Worm (Caenorhabditis elegans) whole organism, mixed stage, embryonic: ENCODE data around the gene cwp-5.

ENCODE experiments used
- M03D4.4 ChIP-seq: sonication (generic microtip); optimal IDR thresholded peaks from 2 replicates; lab custom pipeline; 2017; ENCODE audit warnings: mild to moderate bottlenecking, missing genetic modification characterization, missing compliant biosample characterization
- blmp-1 ChIP-seq: fragments of 150-350 bp; optimal IDR thresholded peaks from 2 replicates; lab custom pipeline; 2014; ENCODE audit warnings: missing biosample characterization, missing genetic modification characterization
- ceh-39 ChIP-seq: fragments of 150-350 bp; optimal IDR thresholded peaks from 2 replicates; lab custom pipeline; 2014; ENCODE audit warnings: missing biosample characterization, missing genetic modification characterization
- ceh-43 ChIP-seq: fragments of 200-800 bp; sonication (Bioruptor generic); optimal IDR thresholded peaks from 2 replicates; lab custom pipeline; 2018; ENCODE audit warnings: mild to moderate bottlenecking, missing genetic modification characterization, moderate library complexity, missing compliant biosample characterization
- ceh-83 ChIP-seq: fragments of 200-800 bp; sonication (Bioruptor generic); optimal IDR thresholded peaks from 2 replicates; lab custom pipeline; 2018; ENCODE audit warnings: mild to moderate bottlenecking, missing genetic modification characterization, missing compliant biosample characterization
- ces-1 ChIP-seq: fragments of 150-350 bp; optimal IDR thresholded peaks from 2 replicates; lab custom pipeline; 2014; ENCODE audit warnings: missing biosample characterization, missing genetic modification reagents, missing genetic modification characterization
- cnd-1 ChIP-seq: fragments of 200-800 bp; sonication (Bioruptor generic); optimal IDR thresholded peaks from 2 replicates; lab custom pipeline; 2018; ENCODE audit warnings: mild to moderate bottlenecking, missing genetic modification characterization, missing compliant biosample characterization
- drap-1 ChIP-seq: fragments of 200-800 bp; sonication (Bioruptor generic); optimal IDR thresholded peaks from 3 replicates; lab custom pipeline; 2018; ENCODE audit warnings: mild to moderate bottlenecking, missing genetic modification characterization, missing compliant biosample characterization
- elt-1 ChIP-seq: sonication (generic microtip); optimal IDR thresholded peaks from 2 replicates; lab custom pipeline; 2017; ENCODE audit warnings: missing genetic modification characterization, mild to moderate bottlenecking, missing compliant biosample characterization, antibody characterized with exemption, moderate library complexity, borderline replicate concordance; ENCODE audit not compliant: insufficient read depth
- elt-3 ChIP-seq: fragments of 150-350 bp; optimal IDR thresholded peaks from 2 replicates; lab custom pipeline; 2014; ENCODE audit warnings: missing biosample characterization, missing genetic modification characterization
- flh-1 ChIP-seq: fragments of 200-800 bp; sonication (Bioruptor generic); optimal IDR thresholded peaks from 2 replicates; lab custom pipeline; 2018; ENCODE audit warnings: mild to moderate bottlenecking, missing genetic modification characterization, moderate library complexity, missing compliant biosample characterization
- ham-2 ChIP-seq: fragments of 200-800 bp; sonication (Bioruptor generic); optimal IDR thresholded peaks from 2 replicates; lab custom pipeline; 2018; ENCODE audit warnings: mild to moderate bottlenecking, missing genetic modification characterization, missing compliant biosample characterization
- hlh-1 ChIP-seq: fragments of 150-350 bp; optimal IDR thresholded peaks from 2 replicates; lab custom pipeline; 2014; ENCODE audit warnings: missing biosample characterization, missing genetic modification reagents, missing genetic modification characterization
- lin-13 ChIP-seq: fragments of 150-350 bp; optimal IDR thresholded peaks from 2 replicates; lab custom pipeline; 2014; ENCODE audit warnings: missing biosample characterization, missing genetic modification characterization
- lin-32 ChIP-seq: fragments of 200-800 bp; sonication (Bioruptor generic); optimal IDR thresholded peaks from 2 replicates; lab custom pipeline; 2018; ENCODE audit warnings: mild to moderate bottlenecking, missing genetic modification characterization, missing compliant biosample characterization
- lsy-2 ChIP-seq: fragments of 150-350 bp; optimal IDR thresholded peaks from 2 replicates; lab custom pipeline; 2014; ENCODE audit warnings: missing biosample characterization, missing genetic modification characterization
- mab-5 ChIP-seq: fragments of 150-350 bp; optimal IDR thresholded peaks from 2 replicates; lab custom pipeline; 2014; ENCODE audit warnings: missing biosample characterization, missing genetic modification characterization
- mep-1 ChIP-seq: fragments of 150-350 bp; optimal IDR thresholded peaks from 2 replicates; lab custom pipeline; 2017; ENCODE audit warnings: missing biosample characterization, missing genetic modification reagents, missing genetic modification characterization, inconsistent platforms
- nhr-12 ChIP-seq: fragments of 150-350 bp; optimal IDR thresholded peaks from 2 replicates; lab custom pipeline; 2014; ENCODE audit warnings: missing biosample characterization, missing genetic modification characterization
- nhr-2 ChIP-seq: fragments of 150-350 bp; optimal IDR thresholded peaks from 2 replicates; lab custom pipeline; 2014; ENCODE audit warnings: missing biosample characterization, missing genetic modification characterization
- nhr-237 ChIP-seq: fragments of 150-350 bp; optimal IDR thresholded peaks from 2 replicates; lab custom pipeline; 2014; ENCODE audit warnings: missing biosample characterization, missing genetic modification characterization
- nhr-28 ChIP-seq: fragments of 150-350 bp; optimal IDR thresholded peaks from 2 replicates; lab custom pipeline; 2014; ENCODE audit warnings: missing biosample characterization, missing genetic modification characterization
- nhr-76 ChIP-seq: sonication (generic microtip); optimal IDR thresholded peaks from 2 replicates; lab custom pipeline; 2017; ENCODE audit warnings: missing biosample characterization, missing genetic modification characterization
- pha-4 ChIP-seq: fragments of 150-350 bp; optimal IDR thresholded peaks from 2 replicates; lab custom pipeline; 2018; ENCODE audit warnings: missing biosample characterization, missing genetic modification reagents, missing genetic modification characterization
- sem-2 ChIP-seq: fragments of 200-800 bp; sonication (Bioruptor generic); optimal IDR thresholded peaks from 2 replicates; lab custom pipeline; 2018; ENCODE audit warnings: mild to moderate bottlenecking, missing genetic modification characterization, missing compliant biosample characterization
- snpc-4 ChIP-seq: fragments of 150-350 bp; optimal IDR thresholded peaks from 2 replicates; lab custom pipeline; 2014; ENCODE audit warnings: missing biosample characterization, missing genetic modification characterization
- sptf-1 ChIP-seq: sonication (generic microtip); optimal IDR thresholded peaks from 2 replicates; lab custom pipeline; 2017; ENCODE audit warnings: mild to moderate bottlenecking, missing genetic modification characterization, moderate library complexity, missing compliant biosample characterization
- unc-120 ChIP-seq: sonication (generic microtip); optimal IDR thresholded peaks from 2 replicates; lab custom pipeline; 2017; ENCODE audit warnings: missing genetic modification characterization, missing compliant biosample characterization; ENCODE audit not compliant: poor library complexity, severe bottlenecking
- unc-39 ChIP-seq: fragments of 150-350 bp; optimal IDR thresholded peaks from 2 replicates; lab custom pipeline; 2014; ENCODE audit warnings: missing biosample characterization, missing genetic modification characterization
- unc-62 ChIP-seq: fragments of 150-350 bp; optimal IDR thresholded peaks from 2 replicates; lab custom pipeline; 2014; ENCODE audit warnings: missing biosample characterization, missing genetic modification reagents, missing genetic modification characterization
- zip-8 ChIP-seq: fragments of 150-350 bp; optimal IDR thresholded peaks from 2 replicates; lab custom pipeline; 2014; ENCODE audit warnings: missing biosample characterization, missing genetic modification characterization
- ztf-11 ChIP-seq: fragments of 150-350 bp; optimal IDR thresholded peaks from 2 replicates; lab custom pipeline; 2014; ENCODE audit warnings: missing biosample characterization, missing genetic modification characterization

The cwp-5 gene

ce11 chrX:13227778-13228177, 38.0 kb upstream of the cwp-5 start:
- no peak for TF ChIP-seq blmp-1 (tag; lab: Kevin White, UChicago)
- no peak for TF ChIP-seq M03D4.4 (tag; lab: Kevin White, UChicago)
- TF ChIP-seq elt-3 (tag; lab: Kevin White, UChicago): no peak
- TF ChIP-seq zip-8 (tag; lab: Kevin White, UChicago): peak; percentile 99
- TF ChIP-seq unc-62 (GFP tag; lab: Kevin White, UChicago): no peak
- no peak for TF ChIP-seq ceh-43 (GFP tag; lab: Kevin White, UChicago)
- TF ChIP-seq, all 35 proteins: peak for 1

- peak; percentile 51 for TF ChIP-seq ceh-39 (tag; lab: Kevin White, UChicago)
- peak; percentile 48 for TF ChIP-seq sptf-1
- TF ChIP-seq ceh-83 (GFP tag; lab: Kevin White, UChicago): no peak
- TF ChIP-seq hlh-1 (tag; lab: Kevin White, UChicago): no peak
- peak; percentile 26 for TF ChIP-seq unc-120 (tag; lab: Kevin White, UChicago)
- TF ChIP-seq pha-4 (tag; lab: Kevin White, UChicago): no peak
- peak; percentile 39 for TF ChIP-seq ces-1 (GFP tag; lab: Kevin White, UChicago)
- TF ChIP-seq ztf-11 (tag; lab: Kevin White, UChicago): no peak
- TF ChIP-seq nhr-2 (tag; lab: Kevin White, UChicago): peak; percentile 41
Measured at ce11 chrX:13226614-13227096, 36.9 kb upstream of the cwp-5 start, which contains the start of gene skr-21. Gene skr-21 (minus strand): TSS chrX:13226664.

DNA sequence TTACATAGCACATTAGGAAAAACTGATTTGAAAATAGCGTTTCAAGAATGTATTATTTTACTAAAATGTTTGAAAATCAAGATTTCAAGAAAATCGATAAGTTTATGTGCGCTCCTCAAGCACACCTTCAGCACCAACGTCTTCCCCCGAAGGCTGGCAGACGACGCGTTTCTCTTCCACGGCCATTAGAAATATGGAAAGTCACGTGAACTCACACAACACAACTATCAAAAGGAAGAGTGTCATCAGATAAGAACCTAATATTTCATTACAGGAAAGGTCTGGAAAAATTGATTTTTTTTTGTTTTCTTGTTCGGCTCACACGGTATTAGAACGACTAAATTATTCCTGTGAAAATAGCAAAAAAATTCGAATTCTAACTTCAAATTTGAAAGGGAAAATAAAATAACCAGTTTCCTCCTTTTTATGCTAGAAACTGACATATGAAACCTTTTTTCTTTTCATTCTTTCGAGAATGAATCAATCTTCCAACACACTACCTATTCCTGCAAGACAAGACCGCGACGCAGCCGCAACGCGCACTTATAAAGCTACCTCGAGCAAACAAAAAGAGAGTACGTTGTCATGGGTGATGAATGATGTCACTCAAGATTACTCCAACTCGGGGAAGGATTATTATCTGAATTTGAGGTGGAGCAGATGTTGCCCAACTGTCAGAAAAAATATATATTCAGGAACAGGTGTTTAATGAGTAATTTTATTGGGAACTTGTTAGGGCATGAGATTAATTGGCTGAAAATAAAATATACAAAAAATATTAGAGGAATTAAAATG, 35.5 kb upstream of the cwp-5 start:
- TF ChIP-seq M03D4.4 (tag; lab: Kevin White, UChicago): no peak
- no peak for TF ChIP-seq ztf-11 (tag; lab: Kevin White, UChicago)
- no peak for TF ChIP-seq unc-120 (tag; lab: Kevin White, UChicago)
- no peak for TF ChIP-seq sem-2 (GFP tag; lab: Kevin White, UChicago)
- peak; percentile 29 for TF ChIP-seq cnd-1 (tag; lab: Kevin White, UChicago)
- no peak for TF ChIP-seq nhr-28 (tag; lab: Kevin White, UChicago)
- TF ChIP-seq nhr-237 (tag; lab: Kevin White, UChicago): no peak
- TF ChIP-seq flh-1 (GFP tag; lab: Kevin White, UChicago): no peak
- TF ChIP-seq ceh-39 (tag; lab: Kevin White, UChicago): no peak
- TF ChIP-seq mep-1: peak; percentile 2
- no peak for TF ChIP-seq unc-39 (tag; lab: Kevin White, UChicago)
- TF ChIP-seq ham-2 (GFP tag; lab: Kevin White, UChicago): no peak
- peak; percentile 55 for TF ChIP-seq lin-32 (GFP tag; lab: Kevin White, UChicago)
- peak; percentile 64 for TF ChIP-seq unc-62 (GFP tag; lab: Kevin White, UChicago)
- TF ChIP-seq nhr-12 (tag; lab: Kevin White, UChicago): no peak
- no peak for TF ChIP-seq lin-13 (tag; lab: Kevin White, UChicago)
- no peak for TF ChIP-seq drap-1 (GFP tag; lab: Kevin White, UChicago)
- no peak for TF ChIP-seq lsy-2 (tag; lab: Kevin White, UChicago)
- TF ChIP-seq mab-5 (tag; lab: Kevin White, UChicago): no peak
- no peak for TF ChIP-seq pha-4 (tag; lab: Kevin White, UChicago)
- TF ChIP-seq ces-1 (GFP tag; lab: Kevin White, UChicago): no peak

- no peak for TF ChIP-seq elt-1 (tag; lab: Kevin White, UChicago)
- no peak for TF ChIP-seq nhr-76 (tag; lab: Kevin White, UChicago)
- TF ChIP-seq lin-13 (tag; lab: Kevin White, UChicago): no peak
- TF ChIP-seq nhr-2 (tag; lab: Kevin White, UChicago): no peak
- no peak for TF ChIP-seq pha-4 (tag; lab: Kevin White, UChicago)
- no peak for TF ChIP-seq snpc-4
- no peak for TF ChIP-seq lin-32 (GFP tag; lab: Kevin White, UChicago)
- TF ChIP-seq ceh-39 (tag; lab: Kevin White, UChicago): no peak
Measured at ce11 chrX:13224608-13225007, 34.8 kb upstream of the cwp-5 start, which contains the start of gene skr-19. Gene skr-19 (minus strand): TSS chrX:13224708.
